Fruit fly (Drosophila melanogaster) whole organism, prepupa: ENCODE data around the gene Cpr23B.

ENCODE experiments used
- Blimp-1 ChIP-seq: fragments of 200-800 bp; sonication (Bioruptor generic); optimal IDR thresholded peaks from 3 replicates; lab custom pipeline; 2017; ENCODE audit warnings: missing biosample characterization, missing genetic modification characterization, mild to moderate bottlenecking, moderate library complexity, missing genetic modification reagents
- CG10631 ChIP-seq: fragments of 200-800 bp; sonication (Bioruptor generic); optimal IDR thresholded peaks from 2 replicates; lab custom pipeline; 2016; ENCODE audit warnings: missing biosample characterization, missing genetic modification characterization
- CG10669 ChIP-seq: fragments of 200-800 bp; sonication (Bioruptor generic); optimal IDR thresholded peaks from 3 replicates; lab custom pipeline; 2018; ENCODE audit warnings: missing biosample characterization, mild to moderate bottlenecking, missing genetic modification characterization, moderate library complexity
- CG11294 ChIP-seq: fragments of 200-800 bp; sonication (Bioruptor generic); IDR thresholded peaks from 2 replicates; pipeline ENCODE4 v1.3.6; 2022; ENCODE audit warnings: missing biosample characterization, missing genetic modification characterization
- CG11762 ChIP-seq: fragments of 200-800 bp; sonication (Bioruptor generic); optimal IDR thresholded peaks from 3 replicates; lab custom pipeline; 2016; ENCODE audit warnings: missing biosample characterization, missing genetic modification characterization; ENCODE audit not compliant: insufficient read depth
- CG11902 ChIP-seq: fragments of 200-800 bp; sonication (Bioruptor generic); optimal IDR thresholded peaks from 3 replicates; lab custom pipeline; 2016; ENCODE audit warnings: missing biosample characterization, missing genetic modification characterization
- CG15336 ChIP-seq: fragments of 200-800 bp; sonication (Bioruptor generic); IDR thresholded peaks from 2 replicates; pipeline ENCODE4 v1.3.6; 2022; ENCODE audit warnings: missing biosample characterization, missing genetic modification characterization
- CG1621 ChIP-seq: fragments of 200-800 bp; sonication (Bioruptor generic); optimal IDR thresholded peaks from 3 replicates; lab custom pipeline; 2018; ENCODE audit warnings: missing biosample characterization, mild to moderate bottlenecking, missing genetic modification characterization
- CG16779 ChIP-seq: fragments of 200-800 bp; sonication (Bioruptor generic); optimal IDR thresholded peaks from 3 replicates; lab custom pipeline; 2017; ENCODE audit warnings: missing biosample characterization, mild to moderate bottlenecking, missing genetic modification characterization
- CG3032 ChIP-seq: fragments of 200-800 bp; optimal IDR thresholded peaks from 2 replicates; lab custom pipeline; 2019; ENCODE audit warnings: missing biosample characterization, mild to moderate bottlenecking, missing genetic modification characterization, moderate library complexity
- CG31627 ChIP-seq: fragments of 200-800 bp; sonication (Bioruptor generic); optimal IDR thresholded peaks from 3 replicates; lab custom pipeline; 2016; ENCODE audit warnings: missing biosample characterization, missing genetic modification characterization
- CG34406 ChIP-seq: fragments of 200-800 bp; sonication (Bioruptor generic); optimal IDR thresholded peaks from 3 replicates; lab custom pipeline; 2016; ENCODE audit warnings: missing biosample characterization, missing genetic modification characterization
- CG6163 ChIP-seq: fragments of 200-800 bp; sonication (Bioruptor generic); IDR thresholded peaks from 3 replicates; pipeline ENCODE4 v1.3.6; 2022; ENCODE audit warnings: missing biosample characterization, missing genetic modification characterization
- CG6792 ChIP-seq: fragments of 200-800 bp; sonication (Bioruptor generic); optimal IDR thresholded peaks from 3 replicates; lab custom pipeline; 2016; ENCODE audit warnings: missing biosample characterization, missing genetic modification characterization
- CG6808 ChIP-seq: fragments of 200-800 bp; sonication (Bioruptor generic); optimal IDR thresholded peaks from 3 replicates; lab custom pipeline; 2017; ENCODE audit warnings: missing biosample characterization, missing genetic modification characterization, mild to moderate bottlenecking, moderate library complexity, missing genetic modification reagents
- CG8119 ChIP-seq: fragments of 200-800 bp; sonication (Bioruptor generic); IDR thresholded peaks from 3 replicates; pipeline ENCODE4 v1.3.6; 2022; ENCODE audit warnings: missing biosample characterization, missing genetic modification characterization
- CG8319 ChIP-seq: fragments of 200-800 bp; sonication (Bioruptor generic); optimal IDR thresholded peaks from 3 replicates; lab custom pipeline; 2016; ENCODE audit warnings: missing biosample characterization, missing genetic modification characterization
- CG9139 ChIP-seq: fragments of 200-800 bp; sonication (Bioruptor generic); optimal IDR thresholded peaks from 3 replicates; lab custom pipeline; 2017; ENCODE audit warnings: missing biosample characterization, mild to moderate bottlenecking, missing genetic modification characterization
- Eip78C ChIP-seq: fragments of 200-800 bp; sonication (Bioruptor generic); peaks from one replicate; lab custom pipeline; 2016; ENCODE audit warnings: missing biosample characterization, missing genetic modification characterization
- Ets21C ChIP-seq: fragments of 200-800 bp; sonication (Bioruptor generic); optimal IDR thresholded peaks from 3 replicates; lab custom pipeline; 2016; ENCODE audit warnings: missing biosample characterization, missing genetic modification characterization
- Ets96B ChIP-seq: fragments of 200-800 bp; optimal IDR thresholded peaks from 2 replicates; lab custom pipeline; 2019; ENCODE audit warnings: missing biosample characterization, mild to moderate bottlenecking, missing genetic modification characterization, moderate library complexity
- Gug ChIP-seq: fragments of 200-800 bp; sonication (Bioruptor generic); IDR thresholded peaks from 2 replicates; pipeline ENCODE4 v1.3.6; 2022; ENCODE audit warnings: missing biosample characterization, missing genetic modification characterization
- Hr38 ChIP-seq: sonication (Bioruptor generic); optimal IDR thresholded peaks from 2 replicates; lab custom pipeline; 2016; ENCODE audit warnings: missing biosample characterization, missing genetic modification characterization
- Hr39 ChIP-seq: fragments of 200-800 bp; sonication (Bioruptor generic); optimal IDR thresholded peaks from 2 replicates; lab custom pipeline; 2016; ENCODE audit warnings: missing biosample characterization, missing genetic modification characterization
- Met ChIP-seq: fragments of 200-800 bp; sonication (Bioruptor generic); optimal IDR thresholded peaks from 3 replicates; lab custom pipeline; 2016; ENCODE audit warnings: missing biosample characterization, missing genetic modification characterization
- OdsH ChIP-seq: fragments of 200-800 bp; sonication (Bioruptor generic); optimal IDR thresholded peaks from 3 replicates; lab custom pipeline; 2016; ENCODE audit warnings: missing biosample characterization, missing genetic modification characterization
- Smox ChIP-seq: fragments of 200-800 bp; sonication (Bioruptor generic); optimal IDR thresholded peaks from 3 replicates; lab custom pipeline; 2016; ENCODE audit warnings: missing biosample characterization, missing genetic modification characterization
- Sox102F ChIP-seq: fragments of 200-800 bp; sonication (Bioruptor generic); optimal IDR thresholded peaks from 2 replicates; lab custom pipeline; 2016; ENCODE audit warnings: missing biosample characterization, mild to moderate bottlenecking, missing genetic modification characterization
- Sox14 ChIP-seq: fragments of 200-800 bp; sonication (Bioruptor generic); optimal IDR thresholded peaks from 3 replicates; lab custom pipeline; 2016; ENCODE audit warnings: missing biosample characterization, missing genetic modification characterization
- Sox15 ChIP-seq: fragments of 200-800 bp; sonication (Bioruptor generic); optimal IDR thresholded peaks from 3 replicates; lab custom pipeline; 2016; ENCODE audit warnings: missing biosample characterization, missing genetic modification characterization
- acj6 ChIP-seq: fragments of 200-800 bp; sonication (Bioruptor generic); optimal IDR thresholded peaks from 3 replicates; lab custom pipeline; 2016; ENCODE audit warnings: missing biosample characterization, missing genetic modification characterization
- cyc ChIP-seq: fragments of 200-800 bp; sonication (Bioruptor generic); optimal IDR thresholded peaks from 3 replicates; lab custom pipeline; 2016; ENCODE audit warnings: missing biosample characterization, missing genetic modification characterization
- dac ChIP-seq: fragments of 200-800 bp; sonication (Bioruptor generic); optimal IDR thresholded peaks from 2 replicates; lab custom pipeline; 2017; ENCODE audit warnings: missing biosample characterization, mild to moderate bottlenecking, missing genetic modification characterization
- dsx ChIP-seq: fragments of 200-800 bp; optimal IDR thresholded peaks from 3 replicates; lab custom pipeline; 2019; ENCODE audit warnings: missing biosample characterization, mild to moderate bottlenecking, missing genetic modification characterization, moderate library complexity; ENCODE audit not compliant: poor library complexity, severe bottlenecking
- eg ChIP-seq: fragments of 200-800 bp; sonication (Bioruptor generic); IDR thresholded peaks from 3 replicates; pipeline ENCODE4 v1.3.6; 2022; ENCODE audit warnings: missing biosample characterization, missing genetic modification characterization
- fd59A ChIP-seq: fragments of 200-800 bp; sonication (Bioruptor generic); optimal IDR thresholded peaks from 2 replicates; lab custom pipeline; 2017; ENCODE audit warnings: missing biosample characterization, mild to moderate bottlenecking, missing genetic modification characterization, missing genetic modification reagents
- fd85E ChIP-seq: fragments of 200-800 bp; sonication (Bioruptor generic); optimal IDR thresholded peaks from 3 replicates; lab custom pipeline; 2016; ENCODE audit warnings: missing biosample characterization, missing genetic modification characterization
- fkh ChIP-seq: fragments of 200-800 bp; sonication (Bioruptor generic); optimal IDR thresholded peaks from 3 replicates; lab custom pipeline; 2017; ENCODE audit warnings: missing biosample characterization, mild to moderate bottlenecking, missing genetic modification characterization, moderate library complexity
- net ChIP-seq: fragments of 200-800 bp; sonication (Bioruptor generic); optimal IDR thresholded peaks from 3 replicates; lab custom pipeline; 2016; ENCODE audit warnings: missing biosample characterization, missing genetic modification characterization
- salr ChIP-seq, 2 experiments: fragments of 200-800 bp; sonication (Bioruptor generic); optimal IDR thresholded peaks; 3 replicates each; lab custom pipeline; 2016 to 2018; ENCODE audit warnings: missing biosample characterization in 2 of 2, missing genetic modification characterization in 2 of 2, mild to moderate bottlenecking in 1 of 2
- spab ChIP-seq: fragments of 200-800 bp; sonication (Bioruptor generic); optimal IDR thresholded peaks from 2 replicates; lab custom pipeline; 2017; ENCODE audit warnings: missing biosample characterization, mild to moderate bottlenecking, missing genetic modification characterization, missing genetic modification reagents
- ss ChIP-seq, 2 experiments: fragments of 200-800 bp; sonication (Bioruptor generic); optimal IDR thresholded peaks; 2 replicates in 1 of 2; 3 replicates in 1 of 2; lab custom pipeline; 2017 to 2018; ENCODE audit warnings: mild to moderate bottlenecking in 2 of 2, missing biosample characterization in 2 of 2, missing genetic modification characterization in 2 of 2, moderate library complexity in 1 of 2
- svp ChIP-seq: fragments of 200-800 bp; sonication (Bioruptor generic); peaks from one replicate; lab custom pipeline; 2016; ENCODE audit warnings: missing biosample characterization, missing genetic modification characterization
- topi ChIP-seq: fragments of 200-800 bp; sonication (Bioruptor generic); optimal IDR thresholded peaks from 3 replicates; lab custom pipeline; 2016; ENCODE audit warnings: missing biosample characterization, missing genetic modification characterization
- vri ChIP-seq: fragments of 200-800 bp; sonication (Bioruptor generic); optimal IDR thresholded peaks from 3 replicates; lab custom pipeline; 2016; ENCODE audit warnings: missing biosample characterization, mild to moderate bottlenecking, missing genetic modification characterization

Gene Cpr23B

dm6 chr2L:2873729-2874127 is 35.5 kb downstream of the Cpr23B start:
- no peak for TF ChIP-seq eg
- TF ChIP-seq Ets96B, result no peak
- no peak for TF ChIP-seq cyc (GFP tag; lab: Kevin White, UChicago)
- TF ChIP-seq Eip78C (GFP tag; lab: Kevin White, UChicago), result peak; percentile 19
- no peak for TF ChIP-seq fkh (GFP tag; lab: Kevin White, UChicago)

dm6 chr2L:2874185-2874541 is 36.0 kb downstream of the Cpr23B start, which contains the start of gene Ifrd1:
Gene Ifrd1 (minus strand): TSS chr2L:2874489.
- no peak for TF ChIP-seq net
- TF ChIP-seq Smox (GFP tag; lab: Kevin White, UChicago), result no peak
- peak; percentile 2 for TF ChIP-seq fd85E (GFP tag; lab: Kevin White, UChicago)
- peak; percentile 23 for TF ChIP-seq vri (GFP tag; lab: Kevin White, UChicago)
- peak; percentile 29; the same call in 1 of the 3 replicates for TF ChIP-seq CG6163
- no peak for TF ChIP-seq Ets21C

DNA sequence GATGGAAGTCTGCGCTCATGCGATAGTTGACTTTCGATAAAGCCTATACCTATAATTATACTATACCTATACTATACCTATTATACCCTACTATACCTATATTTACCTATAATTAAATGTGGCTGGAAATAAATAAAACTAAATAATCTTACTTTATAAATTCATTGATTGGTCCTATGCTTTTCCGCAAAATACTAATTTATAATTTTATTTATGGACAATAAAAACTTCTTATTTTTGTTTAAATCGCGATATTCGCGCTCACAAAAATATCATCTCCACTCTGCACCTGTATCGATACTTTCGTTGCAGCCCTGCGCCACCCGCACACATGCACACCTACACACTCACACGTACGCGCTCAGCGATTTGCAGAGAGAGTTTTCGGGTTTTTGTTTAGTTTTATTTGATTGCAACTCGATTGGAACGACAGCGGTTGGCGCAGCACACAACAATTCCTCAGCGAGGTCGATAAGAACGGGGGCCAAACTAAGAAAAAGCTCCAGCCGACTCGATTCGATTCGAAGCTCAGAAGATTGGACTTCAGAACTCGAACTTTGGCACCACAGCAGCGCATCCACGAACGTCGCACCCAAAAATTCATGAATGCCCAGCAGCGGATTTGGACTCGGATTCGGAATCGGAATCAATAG is 36.5 kb downstream of the Cpr23B start, which contains the start of gene CG8814:
Gene CG8814 (plus strand): TSS at position 349 of the 653 bp plus-strand sequence.
- TF ChIP-seq CG11762 (GFP tag; lab: Kevin White, UChicago) (no peak), spab (GFP tag; lab: Kevin White, UChicago) (peak; percentile 54), CG34406 (GFP tag; lab: Kevin White, UChicago) (peak; percentile 40), Hr39 (GFP tag; lab: Kevin White, UChicago) (peak; percentile 53), Blimp-1 (GFP tag; lab: Kevin White, UChicago) (peak; percentile 46), topi (GFP tag; lab: Kevin White, UChicago) (peak; percentile 56), CG10631 (GFP tag; lab: Kevin White, UChicago) (peak; percentile 80), OdsH (GFP tag; lab: Kevin White, UChicago) (peak; percentile 63), svp (GFP tag; lab: Kevin White, UChicago) (peak; percentile 91), net (peak; percentile 61), ss (GFP tag; optimal IDR thresholded peaks at IDR 0.05; lab: Kevin White, UChicago) (peak; percentile 88), Sox102F (peak; percentile 27), CG16779 (peak; percentile 92), dsx (peak; percentile 54), Gug (GFP tag; lab: Robert Waterston, UW) (no peak; the same call in 1 of the 2 replicates), CG10669 (GFP tag; lab: Kevin White, UChicago) (peak; percentile 37), Eip78C (GFP tag; lab: Kevin White, UChicago) (peak; percentile 79), fd85E (GFP tag; lab: Kevin White, UChicago) (no peak), CG6792 (GFP tag; lab: Kevin White, UChicago) (peak; percentile 60), vri (GFP tag; lab: Kevin White, UChicago) (peak; percentile 63), Met (GFP tag; lab: Kevin White, UChicago) (peak; percentile 50), Ets21C (peak; percentile 56), CG15336 (GFP tag; lab: Robert Waterston, UW) (peak; percentile 74), CG6163 (peak; percentile 81), salr (GFP tag; optimal IDR thresholded peaks at IDR 0.05; lab: Kevin White, UChicago) (no peak), CG11902 (peak; percentile 50), Hr38 (GFP tag; lab: Kevin White, UChicago) (no peak), CG1621 (tag; lab: Kevin White, UChicago) (peak; percentile 39), Sox14 (GFP tag; lab: Kevin White, UChicago) (peak; percentile 26), CG9139 (peak; percentile 87), CG6808 (peak; percentile 84), CG11294 (no peak; the same call in 1 of the 2 replicates), CG3032 (peak; percentile 59), eg (peak; percentile 81), Smox (GFP tag; lab: Kevin White, UChicago) (peak; percentile 74), CG8119 (GFP tag; lab: Robert Waterston, UW) (peak; percentile 72), fd59A (peak; percentile 23), CG8319 (GFP tag; lab: Kevin White, UChicago) (no peak), CG31627 (peak; percentile 69), dac (GFP tag; lab: Kevin White, UChicago) (no peak), acj6 (GFP tag; lab: Kevin White, UChicago) (peak; percentile 53), Ets96B (peak; percentile 48), Sox15 (GFP tag; lab: Kevin White, UChicago) (peak; percentile 60)
